Fruit fly (Drosophila melanogaster): ENCODE results near the gene Ir8a.

The Ir8a gene

DNA sequence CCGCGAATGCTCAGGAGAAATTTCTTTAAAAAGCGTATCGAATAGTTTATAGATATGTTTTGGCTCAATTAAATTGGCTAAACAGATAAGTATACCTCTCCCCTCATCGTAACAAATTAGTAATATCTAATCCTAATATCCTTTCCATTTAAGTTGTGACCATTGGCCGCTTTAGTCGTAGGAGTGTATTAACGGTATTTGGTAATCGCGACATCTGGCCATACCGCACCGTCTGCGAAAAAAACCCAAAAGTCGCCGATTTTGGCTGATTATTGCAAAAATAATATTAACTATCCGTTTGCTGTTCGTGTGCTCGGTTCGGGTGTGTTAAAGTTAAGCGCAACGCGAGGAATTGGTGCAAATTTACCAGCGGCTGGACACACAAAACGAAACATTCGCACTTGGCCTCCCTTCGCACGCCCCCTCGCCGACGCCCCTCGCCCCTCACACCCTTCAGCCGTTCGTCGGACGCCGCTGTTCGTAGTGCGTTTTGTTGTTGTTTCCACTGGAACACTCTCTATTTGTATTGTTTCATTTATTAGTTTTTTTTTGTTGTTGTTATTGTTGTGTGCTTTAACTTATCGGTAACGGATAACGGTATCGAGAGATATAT lies 10.9 kb upstream of the Ir8a start, which contains the start of the genes amx and Dsor1 (continued):
- TF ChIP-seq Neu2 (GFP tag; optimal IDR thresholded peaks at IDR 0.05; ENCODE audit: borderline replicate concordance) (no peak), C15 (GFP tag; IDR thresholded peaks at IDR 0.05) (no peak), CG15514 (GFP tag; optimal IDR thresholded peaks at IDR 0.05) (no peak), CG1832 (GFP tag; optimal IDR thresholded peaks at IDR 0.05) (no peak), sim (GFP tag; IDR thresholded peaks at IDR 0.05) (no peak), CG2116 (GFP tag; optimal IDR thresholded peaks at IDR 0.05) (peak; percentile 31), oc (tag; optimal IDR thresholded peaks at IDR 0.05) (no peak), run (tag; optimal IDR thresholded peaks at IDR 0.05) (no peak), crp (GFP tag; optimal IDR thresholded peaks at IDR 0.05) (peak in 1 of 2 experiments; percentile 56), CG12659 (GFP tag; optimal IDR thresholded peaks at IDR 0.05) (peak; percentile 33), seq (GFP tag; IDR thresholded peaks at IDR 0.05) (no peak), E2f2 (GFP tag; IDR thresholded peaks at IDR 0.05) (peak; percentile 24; the same call in 1 of the 2 replicates), CG13287 (GFP tag; IDR thresholded peaks at IDR 0.05; ENCODE audit: partially characterized antibody) (no peak), crc (GFP tag; optimal IDR thresholded peaks at IDR 0.05) (no peak), tin (GFP tag; optimal IDR thresholded peaks at IDR 0.05) (no peak), gfzf (GFP tag; optimal IDR thresholded peaks at IDR 0.05) (peak; percentile 87), CG31365 (tag; optimal IDR thresholded peaks at IDR 0.05) (no peak), CG12744 (GFP tag; optimal IDR thresholded peaks at IDR 0.05) (no peak), HHEX (GFP tag; optimal IDR thresholded peaks at IDR 0.05) (no peak), CG6254 (GFP tag; optimal IDR thresholded peaks at IDR 0.05) (no peak), Ssrp (tag; optimal IDR thresholded peaks at IDR 0.05) (no peak), CG8290 (GFP tag; optimal IDR thresholded peaks at IDR 0.05) (no peak), CG8290 (tag; optimal IDR thresholded peaks at IDR 0.05) (no peak), Rfx (GFP tag; IDR thresholded peaks at IDR 0.05) (no peak), Dfd (GFP tag; optimal IDR thresholded peaks at IDR 0.05) (no peak), trem (tag; optimal IDR thresholded peaks at IDR 0.05) (peak; percentile 50)

DNA sequence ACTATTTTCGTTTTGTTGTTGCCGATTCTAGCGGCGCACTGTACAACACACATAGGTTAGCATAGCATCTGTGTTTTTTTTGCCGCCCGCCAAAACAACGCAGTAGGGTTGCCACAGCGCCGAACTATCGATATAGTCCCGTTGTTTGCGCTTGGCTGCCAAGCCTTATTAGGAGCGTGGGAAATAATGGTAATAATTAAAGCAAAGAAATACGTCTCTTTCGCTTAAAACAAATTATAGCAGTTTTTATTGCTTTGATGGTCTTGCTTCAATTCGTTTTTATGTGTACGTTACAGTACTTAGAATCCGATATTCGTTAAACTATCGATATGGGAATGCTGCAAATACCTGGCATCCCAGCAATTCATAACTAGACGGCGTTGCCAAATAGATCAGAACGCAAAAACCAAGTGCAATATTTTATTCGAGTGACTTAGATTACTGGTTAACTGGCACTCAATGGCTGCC lies 7.1 kb upstream of the Ir8a start, which contains the start of the genes mxc and Larp7:
Gene mxc (minus strand): TSS at position 51 of the 468 bp plus-strand sequence.
Gene Larp7 (plus strand): TSS at position 401 of the 468 bp plus-strand sequence.
- peak; percentile 60 for TF ChIP-seq stwl (tag; optimal IDR thresholded peaks at IDR 0.05)
- TF ChIP-seq Vsx1 (GFP tag; optimal IDR thresholded peaks at IDR 0.05), result no peak
- peak; percentile 61 for TF ChIP-seq CG9727 (GFP tag; optimal IDR thresholded peaks at IDR 0.05)
- TF ChIP-seq mam (GFP tag; optimal IDR thresholded peaks at IDR 0.05), result peak; percentile 69
- TF ChIP-seq fu2 (GFP tag; optimal IDR thresholded peaks at IDR 0.05), result peak; percentile 72
- peak; percentile 53 for TF ChIP-seq CG8924 (tag; optimal IDR thresholded peaks at IDR 0.05)
- peak; percentile 38; the same call in 1 of the 2 replicates for TF ChIP-seq CG10366 (GFP tag; IDR thresholded peaks at IDR 0.05)
- no peak for TF ChIP-seq CG30431 (GFP tag; optimal IDR thresholded peaks at IDR 0.05)
- TF ChIP-seq NK7.1 (GFP tag; optimal IDR thresholded peaks at IDR 0.05), result no peak
- peak in 1 of 3 experiments; percentile 53 for TF ChIP-seq lola (GFP tag; optimal IDR thresholded peaks at IDR 0.05)
- TF ChIP-seq fd102C (GFP tag; optimal IDR thresholded peaks at IDR 0.05), result peak; percentile 6
- no peak for TF ChIP-seq Eip74EF (GFP tag; optimal IDR thresholded peaks at IDR 0.05)
- TF ChIP-seq Mad (GFP tag; optimal IDR thresholded peaks at IDR 0.05), result peak; percentile 47
- TF ChIP-seq ems (GFP tag; optimal IDR thresholded peaks at IDR 0.05), result peak; percentile 37
- TF ChIP-seq bcd (GFP tag; optimal IDR thresholded peaks at IDR 0.05), result peak; percentile 49
- peak; percentile 27 for TF ChIP-seq CG18476 (GFP tag; optimal IDR thresholded peaks at IDR 0.05)
- peak; percentile 66 for TF ChIP-seq Hsf (GFP tag; optimal IDR thresholded peaks at IDR 0.05)
- peak; percentile 44 for TF ChIP-seq al (GFP tag; IDR thresholded peaks at IDR 0.05)
- TF ChIP-seq CG31365 (tag; optimal IDR thresholded peaks at IDR 0.05), result no peak
- TF ChIP-seq MBD-R2 (GFP tag; IDR thresholded peaks at IDR 0.05), result peak; percentile 80
- TF ChIP-seq CG12219 (GFP tag; optimal IDR thresholded peaks at IDR 0.05), result no peak
- TF ChIP-seq sens (GFP tag), result peak; percentile 85
- TF ChIP-seq Sox100B (GFP tag; optimal IDR thresholded peaks at IDR 0.05), result no peak
- TF ChIP-seq CG32772 (GFP tag; IDR thresholded peaks at IDR 0.05), result peak; percentile 41; the same call in 1 of the 2 replicates
- peak; percentile 76 for TF ChIP-seq CG9609 (GFP tag; optimal IDR thresholded peaks at IDR 0.05)
